Worm (Caenorhabditis elegans): ENCODE measurements around the gene ZK470.6.
A peak's percentile ranks its signal among the peaks of the same experiment; 100 is the strongest.

ZK470.6 gene

ce11 chrX:4177394-4177793 lies at the start of gene ZK470.6:
ZK470.6 (minus strand) TSS chrX:4177494.
- TF ChIP-seq hnd-1 (tag; optimal IDR thresholded peaks at IDR 0.05) (no peak), F13C5.2 (tag; optimal IDR thresholded peaks at IDR 0.05) (no peak), hmg-4 (GFP tag; optimal IDR thresholded peaks at IDR 0.05) (no peak), aly-1 (tag; optimal IDR thresholded peaks at IDR 0.05) (no peak), ama-1 (optimal IDR thresholded peaks at IDR 0.05) (no peak), scrt-1 (GFP tag; IDR thresholded peaks at IDR 0.05) (no peak), tbx-11 (GFP tag; IDR thresholded peaks at IDR 0.05) (no peak), B0310.2 (tag; optimal IDR thresholded peaks at IDR 0.05) (no peak), tbx-37 (GFP tag; conservative IDR thresholded peaks at IDR 0.05) (no peak), flt-1 (GFP tag; IDR thresholded peaks at IDR 0.05) (no peak), ceh-13 (GFP tag; optimal IDR thresholded peaks at IDR 0.05) (no peak), ets-7 (tag; optimal IDR thresholded peaks at IDR 0.05) (no peak), pes-1 (GFP tag; IDR thresholded peaks at IDR 0.05) (no peak)

ce11 chrX:4222779-4223387 lies 45.6 kb upstream of the ZK470.6 start:
- TF ChIP-seq hmbx-1 (tag; optimal IDR thresholded peaks at IDR 0.05), result no peak
- no peak for TF ChIP-seq scrt-1 (GFP tag; IDR thresholded peaks at IDR 0.05)
- TF ChIP-seq tbx-37 (GFP tag; conservative IDR thresholded peaks at IDR 0.05), result no peak
- no peak for TF ChIP-seq F13C5.2 (tag; optimal IDR thresholded peaks at IDR 0.05)
- no peak for TF ChIP-seq tbx-11 (GFP tag; IDR thresholded peaks at IDR 0.05)
- no peak for TF ChIP-seq hmg-4 (GFP tag; optimal IDR thresholded peaks at IDR 0.05)
- no peak for TF ChIP-seq tra-4 (tag; optimal IDR thresholded peaks at IDR 0.05)
- TF ChIP-seq ama-1 (optimal IDR thresholded peaks at IDR 0.05), result no peak
- TF ChIP-seq hnd-1 (tag; optimal IDR thresholded peaks at IDR 0.05), result no peak
- TF ChIP-seq pes-1 (GFP tag; IDR thresholded peaks at IDR 0.05), result 0 out of 2 replicates have a peak, but pooled peaks have one; percentile 24
- TF ChIP-seq ceh-13 (GFP tag; optimal IDR thresholded peaks at IDR 0.05), result no peak
- no peak for TF ChIP-seq aly-1 (tag; optimal IDR thresholded peaks at IDR 0.05)
- peak; percentile 37 for TF ChIP-seq B0310.2 (tag; optimal IDR thresholded peaks at IDR 0.05)
- TF ChIP-seq flt-1 (GFP tag; IDR thresholded peaks at IDR 0.05), result no peak
- no peak for TF ChIP-seq ets-7 (tag; optimal IDR thresholded peaks at IDR 0.05)
- TF ChIP-seq sea-1 (GFP tag; conservative IDR thresholded peaks at IDR 0.05), result no peak

ce11 chrX:4222200-4222599 lies 44.9 kb upstream of the ZK470.6 start:
- TF ChIP-seq hnd-1 (tag; optimal IDR thresholded peaks at IDR 0.05), result no peak
- no peak; the same call in 1 of the 2 replicates for TF ChIP-seq tbx-37 (GFP tag; conservative IDR thresholded peaks at IDR 0.05)
- no peak for TF ChIP-seq hmg-4 (GFP tag; optimal IDR thresholded peaks at IDR 0.05)
- no peak for TF ChIP-seq aly-1 (tag; optimal IDR thresholded peaks at IDR 0.05)
- TF ChIP-seq hmbx-1 (tag; optimal IDR thresholded peaks at IDR 0.05), result no peak
- no peak for TF ChIP-seq flt-1 (GFP tag; IDR thresholded peaks at IDR 0.05)
- no peak for TF ChIP-seq F13C5.2 (tag; optimal IDR thresholded peaks at IDR 0.05)
- TF ChIP-seq pes-1 (GFP tag; IDR thresholded peaks at IDR 0.05), result no peak
- no peak for TF ChIP-seq ceh-36 (tag; optimal IDR thresholded peaks at IDR 0.05)
- TF ChIP-seq tra-4 (tag; optimal IDR thresholded peaks at IDR 0.05), result no peak
- TF ChIP-seq ets-7 (tag; optimal IDR thresholded peaks at IDR 0.05), result no peak
- TF ChIP-seq sea-1 (GFP tag; conservative IDR thresholded peaks at IDR 0.05), result no peak
- TF ChIP-seq ama-1 (optimal IDR thresholded peaks at IDR 0.05), result no peak

ce11 chrX:4219487-4219886 lies 42.2 kb upstream of the ZK470.6 start:
- TF ChIP-seq flt-1 (GFP tag; IDR thresholded peaks at IDR 0.05) (no peak), sea-1 (GFP tag; conservative IDR thresholded peaks at IDR 0.05) (no peak)

ce11 chrX:4218174-4218573 lies 40.9 kb upstream of the ZK470.6 start, which contains the start of gene W01H2.2:
W01H2.2 (minus strand) TSS chrX:4218458.
- TF ChIP-seq pes-1 (GFP tag; IDR thresholded peaks at IDR 0.05), result 0 out of 2 replicates have a peak, but pooled peaks have one; percentile 7
- TF ChIP-seq sea-1 (GFP tag; conservative IDR thresholded peaks at IDR 0.05), result no peak
- no peak for TF ChIP-seq B0310.2 (tag; optimal IDR thresholded peaks at IDR 0.05)

- TF ChIP-seq ets-7 (tag; optimal IDR thresholded peaks at IDR 0.05) (no peak), tra-4 (tag; optimal IDR thresholded peaks at IDR 0.05) (no peak)
These were observed 39.6 kb upstream of the ZK470.6 start, which contains the start of the genes F20B6.10 and hpk-1 for ce11 chrX:4216894-4217293. F20B6.10 (minus strand) TSS chrX:4217196. hpk-1 (minus strand) TSS chrX:4217290.

- TF ChIP-seq F13C5.2 (tag; optimal IDR thresholded peaks at IDR 0.05) (no peak), ceh-13 (GFP tag; optimal IDR thresholded peaks at IDR 0.05) (no peak), hmg-4 (GFP tag; optimal IDR thresholded peaks at IDR 0.05) (no peak), tbx-11 (GFP tag; IDR thresholded peaks at IDR 0.05) (no peak), tbx-37 (GFP tag; conservative IDR thresholded peaks at IDR 0.05) (no peak), B0310.2 (tag; optimal IDR thresholded peaks at IDR 0.05) (no peak), pes-1 (GFP tag; IDR thresholded peaks at IDR 0.05) (no peak), aly-1 (tag; optimal IDR thresholded peaks at IDR 0.05) (no peak), hnd-1 (tag; optimal IDR thresholded peaks at IDR 0.05) (no peak)
These were observed 38.3 kb upstream of the ZK470.6 start for ce11 chrX:4215500-4216107.

ce11 chrX:4214643-4215042 lies 37.3 kb upstream of the ZK470.6 start:
- TF ChIP-seq hmg-4 (GFP tag; optimal IDR thresholded peaks at IDR 0.05) (no peak), F13C5.2 (tag; optimal IDR thresholded peaks at IDR 0.05) (peak; percentile 59), ceh-13 (GFP tag; optimal IDR thresholded peaks at IDR 0.05) (no peak)

All from whole organism, early embryonic.